Fruit fly (Drosophila melanogaster): ENCODE data around the gene dmt.

The dmt gene

DNA sequence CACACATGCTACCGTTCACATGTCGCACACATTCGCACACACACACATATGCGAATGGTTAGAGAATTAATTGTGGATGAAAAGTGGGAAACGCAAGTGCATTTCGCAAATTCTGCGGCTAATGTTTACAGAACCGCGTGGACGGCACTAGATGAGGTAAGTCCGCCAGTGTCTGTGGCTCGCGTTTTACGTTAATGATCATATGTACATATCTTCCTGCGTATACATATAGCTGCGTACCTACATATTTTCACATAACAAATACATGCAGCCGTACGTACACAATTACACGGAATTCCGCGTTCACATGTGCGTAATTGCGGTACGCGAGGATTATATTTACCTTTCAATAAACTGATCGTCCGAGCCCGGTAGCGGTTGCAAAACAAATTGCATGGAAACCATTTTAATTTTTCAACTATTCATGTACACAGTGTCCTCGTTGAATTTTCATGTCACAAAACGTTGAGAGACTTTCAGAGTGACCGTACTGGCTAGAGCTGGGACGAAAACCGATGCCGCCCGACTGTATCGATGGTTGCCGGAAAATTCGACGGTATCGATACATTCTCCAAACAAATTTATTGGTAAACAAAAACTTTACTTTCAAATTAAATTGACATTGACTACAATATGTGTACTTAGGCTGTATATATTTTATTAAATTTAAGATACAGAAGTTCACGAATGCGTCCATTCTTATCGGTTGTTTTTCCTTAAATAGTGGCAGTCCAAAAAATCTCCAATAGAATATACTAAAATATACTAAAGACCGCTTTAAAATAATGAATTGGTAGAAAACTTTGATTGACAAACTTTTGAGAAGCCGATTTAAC, 14.4 kb downstream of the dmt start, which contains the start of gene hyd:
hyd (minus strand) TSS at position 495 of the 836 bp plus-strand sequence.
- TF ChIP-seq D1 (tag; optimal IDR thresholded peaks at IDR 0.05) = no peak
- TF ChIP-seq CG14655 (GFP tag; optimal IDR thresholded peaks at IDR 0.05) = no peak
- TF ChIP-seq CG8159 (tag; optimal IDR thresholded peaks at IDR 0.05) = no peak
- no peak for TF ChIP-seq CG34367 (tag; optimal IDR thresholded peaks at IDR 0.05)
- no peak for TF ChIP-seq CG32121 (GFP tag; IDR thresholded peaks at IDR 0.05)
- no peak for TF ChIP-seq gl (tag; optimal IDR thresholded peaks at IDR 0.05)
- no peak for TF ChIP-seq CG10348 (GFP tag; IDR thresholded peaks at IDR 0.05)
- no peak for TF ChIP-seq CG12605 (GFP tag; IDR thresholded peaks at IDR 0.05)
- TF ChIP-seq Ets98B (GFP tag; IDR thresholded peaks at IDR 0.05) = no peak
- TF ChIP-seq CG15710 (tag; optimal IDR thresholded peaks at IDR 0.05) = no peak
- TF ChIP-seq fd96Ca (GFP tag; IDR thresholded peaks at IDR 0.05) = no peak
- TF ChIP-seq Snoo (tag; optimal IDR thresholded peaks at IDR 0.05) = no peak

DNA sequence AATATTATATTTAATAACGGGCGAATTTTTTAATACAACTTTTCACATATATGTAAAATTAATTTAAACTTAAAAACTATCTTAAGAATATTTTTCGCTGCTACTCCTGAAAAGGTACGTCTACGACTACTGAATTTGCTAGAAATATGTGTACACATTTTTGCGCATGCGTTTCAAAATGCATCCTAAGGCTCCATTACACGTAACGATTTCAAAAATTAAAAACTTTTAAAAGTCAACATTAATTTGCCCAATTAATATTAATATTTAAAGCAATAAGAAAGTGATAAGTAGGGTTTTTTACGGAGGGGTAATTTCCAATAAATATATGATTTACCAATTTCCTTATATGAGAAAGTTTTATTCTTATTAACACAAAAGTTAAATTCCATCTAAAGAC, 19.8 kb downstream of the dmt start, which contains the start of gene FoxP:
FoxP (minus strand) TSS at position 89 of the 400 bp plus-strand sequence.
- TF ChIP-seq rn (GFP tag; IDR thresholded peaks at IDR 0.05) = no peak
- no peak for TF ChIP-seq Snoo (tag; optimal IDR thresholded peaks at IDR 0.05)
- no peak for TF ChIP-seq CG8159 (tag; optimal IDR thresholded peaks at IDR 0.05)
- no peak for TF ChIP-seq EcR (GFP tag; optimal IDR thresholded peaks at IDR 0.05)
- TF ChIP-seq Ets98B (GFP tag; IDR thresholded peaks at IDR 0.05) = no peak
- TF ChIP-seq fd96Ca (GFP tag; IDR thresholded peaks at IDR 0.05) = no peak
- TF ChIP-seq gl (tag; optimal IDR thresholded peaks at IDR 0.05) = no peak
- TF ChIP-seq CG13204 (GFP tag; optimal IDR thresholded peaks at IDR 0.05) = no peak
- TF ChIP-seq Pif1A (GFP tag; optimal IDR thresholded peaks at IDR 0.05) = no peak
- no peak for TF ChIP-seq CG8301 (tag; optimal IDR thresholded peaks at IDR 0.05)
- TF ChIP-seq CG32121 (GFP tag; IDR thresholded peaks at IDR 0.05) = no peak
- no peak for TF ChIP-seq CG4496 (GFP tag; IDR thresholded peaks at IDR 0.05)
- TF ChIP-seq Pif1B (GFP tag; optimal IDR thresholded peaks at IDR 0.05) = no peak
- no peak for TF ChIP-seq CG9948 (tag; optimal IDR thresholded peaks at IDR 0.05)
- TF ChIP-seq CG12605 (GFP tag; IDR thresholded peaks at IDR 0.05) = no peak
- no peak for TF ChIP-seq CG34367 (tag; optimal IDR thresholded peaks at IDR 0.05)
- no peak for TF ChIP-seq D1 (tag; optimal IDR thresholded peaks at IDR 0.05)
- no peak for TF ChIP-seq CG14655 (GFP tag; optimal IDR thresholded peaks at IDR 0.05)
- no peak for TF ChIP-seq CG15710 (tag; optimal IDR thresholded peaks at IDR 0.05)
- no peak for TF ChIP-seq CG10348 (GFP tag; IDR thresholded peaks at IDR 0.05)

- no peak for TF ChIP-seq Pif1A (GFP tag; optimal IDR thresholded peaks at IDR 0.05)
- no peak for TF ChIP-seq CG34367 (tag; optimal IDR thresholded peaks at IDR 0.05)
- TF ChIP-seq fd96Ca (GFP tag; IDR thresholded peaks at IDR 0.05) = no peak
- TF ChIP-seq Ets98B (GFP tag; IDR thresholded peaks at IDR 0.05) = no peak
These were observed 22.2 kb downstream of the dmt start, which contains the start of gene alphaTub85E for dm6 chr3R:9733150-9733549. TSS of gene alphaTub85E (minus strand) at chr3R:9733250.

DNA sequence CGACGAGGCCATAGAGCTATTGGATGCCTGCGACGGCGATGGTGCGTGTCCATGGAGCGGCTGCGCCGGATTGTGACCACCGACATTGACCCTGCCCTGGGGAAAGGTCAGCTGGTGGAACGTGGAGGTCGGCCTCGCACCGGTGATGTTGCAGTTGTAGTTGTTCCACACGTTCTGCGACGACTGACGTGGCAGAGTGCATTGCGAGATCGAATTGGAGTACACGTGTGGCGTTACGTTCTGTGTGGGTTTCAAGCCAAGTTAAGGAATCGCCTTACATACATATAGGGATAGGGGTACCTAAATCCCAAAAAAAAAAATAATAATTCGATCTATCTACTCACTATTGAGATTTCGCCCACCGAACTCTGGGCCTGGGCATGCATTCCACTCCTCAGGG, 24.2 kb downstream of the dmt start:
- TF ChIP-seq CG12605 (GFP tag; IDR thresholded peaks at IDR 0.05) = no peak
- no peak for TF ChIP-seq Pif1A (GFP tag; optimal IDR thresholded peaks at IDR 0.05)
- TF ChIP-seq fd96Ca (GFP tag; IDR thresholded peaks at IDR 0.05) = no peak
- TF ChIP-seq EcR (GFP tag; optimal IDR thresholded peaks at IDR 0.05) = no peak
- TF ChIP-seq Pif1B (GFP tag; optimal IDR thresholded peaks at IDR 0.05) = no peak
- TF ChIP-seq CG8301 (tag; optimal IDR thresholded peaks at IDR 0.05) = no peak
- no peak for TF ChIP-seq CG17806 (tag; optimal IDR thresholded peaks at IDR 0.05)
- no peak for TF ChIP-seq CG15710 (tag; optimal IDR thresholded peaks at IDR 0.05)
- no peak for TF ChIP-seq CG13204 (GFP tag; optimal IDR thresholded peaks at IDR 0.05)
- no peak for TF ChIP-seq CG14655 (GFP tag; optimal IDR thresholded peaks at IDR 0.05)
- TF ChIP-seq gl (tag; optimal IDR thresholded peaks at IDR 0.05) = no peak
- TF ChIP-seq rn (GFP tag; IDR thresholded peaks at IDR 0.05) = no peak
- TF ChIP-seq CG34367 (tag; optimal IDR thresholded peaks at IDR 0.05) = no peak
- TF ChIP-seq CG9948 (tag; optimal IDR thresholded peaks at IDR 0.05) = no peak
- no peak for TF ChIP-seq CG4496 (GFP tag; IDR thresholded peaks at IDR 0.05)
- no peak for TF ChIP-seq Ets98B (GFP tag; IDR thresholded peaks at IDR 0.05)
- TF ChIP-seq CG32121 (GFP tag; IDR thresholded peaks at IDR 0.05) = no peak

DNA sequence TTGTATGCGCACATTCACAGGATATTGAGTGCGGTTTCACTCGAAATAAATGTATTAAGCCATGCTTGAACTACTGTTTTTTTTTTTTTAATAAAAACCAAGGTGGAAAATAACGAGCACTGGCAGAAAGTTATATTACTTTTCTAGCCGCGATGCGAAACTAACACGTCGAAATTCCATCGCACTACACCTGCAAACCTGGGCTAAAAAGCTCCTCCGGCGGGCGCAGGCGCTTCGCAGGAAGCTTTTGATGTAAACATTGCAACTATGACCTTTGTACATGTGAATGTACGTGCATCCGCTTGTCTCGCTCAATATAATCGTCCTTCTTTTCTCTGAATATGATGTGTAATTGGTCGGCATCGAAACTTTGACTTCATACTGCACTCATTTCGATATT, 28.9 kb downstream of the dmt start, which contains the start of gene side-VII:
side-VII (minus strand) TSS at position 187 of the 400 bp plus-strand sequence.
- no peak for TF ChIP-seq CG15710 (tag; optimal IDR thresholded peaks at IDR 0.05)
- no peak for TF ChIP-seq CG17806 (tag; optimal IDR thresholded peaks at IDR 0.05)
- no peak for TF ChIP-seq Pif1B (GFP tag; optimal IDR thresholded peaks at IDR 0.05)
- TF ChIP-seq gl (tag; optimal IDR thresholded peaks at IDR 0.05) = no peak
- no peak for TF ChIP-seq CG14655 (GFP tag; optimal IDR thresholded peaks at IDR 0.05)
- TF ChIP-seq D1 (tag; optimal IDR thresholded peaks at IDR 0.05) = no peak
- no peak for TF ChIP-seq CG32121 (GFP tag; IDR thresholded peaks at IDR 0.05)

- TF ChIP-seq fd96Ca (GFP tag; IDR thresholded peaks at IDR 0.05) = no peak
- TF ChIP-seq Pif1B (GFP tag; optimal IDR thresholded peaks at IDR 0.05) = no peak
- TF ChIP-seq CG13204 (GFP tag; optimal IDR thresholded peaks at IDR 0.05) = no peak
These were observed 29.8 kb downstream of the dmt start, which contains the start of gene Pnn for dm6 chr3R:9740713-9741112. TSS of gene Pnn (plus strand) at chr3R:9740899.

All from whole organism, pupa.